Fruit fly (Drosophila melanogaster): ENCODE measurements around the gene jumu.

The jumu gene

DNA sequence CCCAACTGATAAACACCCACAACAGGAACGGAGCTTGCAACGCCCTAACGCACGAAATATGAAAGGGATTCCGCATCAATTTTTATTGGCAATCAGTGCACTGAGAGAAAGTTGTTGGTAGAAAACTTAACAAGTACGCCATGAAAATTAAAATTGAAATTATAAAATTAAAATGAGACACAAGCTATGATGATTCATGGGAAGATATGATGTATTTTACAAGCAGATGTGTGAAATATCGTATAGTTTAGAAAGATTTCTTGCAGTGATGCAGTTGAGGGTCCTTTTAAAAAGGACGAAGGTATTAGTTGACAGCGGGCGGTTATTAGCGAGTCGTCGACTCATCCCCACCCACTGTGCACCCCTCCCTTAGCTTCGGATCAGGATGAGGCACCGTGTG is 20.5 kb downstream of the jumu start (continued):
- TF ChIP-seq ERR (GFP tag; optimal IDR thresholded peaks at IDR 0.05) (no peak), prd (optimal IDR thresholded peaks at IDR 0.05) (no peak), prd (GFP tag; IDR thresholded peaks at IDR 0.05) (peak; percentile 80; the same call in 2 of the 3 replicates), bsh (GFP tag; optimal IDR thresholded peaks at IDR 0.05) (no peak), Eip74EF (GFP tag; optimal IDR thresholded peaks at IDR 0.05) (no peak), HLH3B (GFP tag; IDR thresholded peaks at IDR 0.05) (no peak), CG15011 (GFP tag; optimal IDR thresholded peaks at IDR 0.05) (no peak), bowl (GFP tag; IDR thresholded peaks at IDR 0.05) (no peak), B-H1 (GFP tag; IDR thresholded peaks at IDR 0.05) (no peak), CG15601 (tag; optimal IDR thresholded peaks at IDR 0.05) (no peak), CG7839 (tag; optimal IDR thresholded peaks at IDR 0.05) (no peak), fd102C (GFP tag; optimal IDR thresholded peaks at IDR 0.05) (no peak), MTF-1 (GFP tag; optimal IDR thresholded peaks at IDR 0.05; ENCODE audit: borderline replicate concordance) (no peak), tin (GFP tag; optimal IDR thresholded peaks at IDR 0.05) (peak; percentile 42), BtbVII (GFP tag; optimal IDR thresholded peaks at IDR 0.05) (no peak), CG8924 (tag; optimal IDR thresholded peaks at IDR 0.05) (no peak), CkIIα-i1 (GFP tag; IDR thresholded peaks at IDR 0.05) (no peak), CG13624 (GFP tag; optimal IDR thresholded peaks at IDR 0.05) (no peak), ken (GFP tag; IDR thresholded peaks at IDR 0.05) (no peak), lbe (GFP tag; optimal IDR thresholded peaks at IDR 0.05) (no peak), tgo (GFP tag; IDR thresholded peaks at IDR 0.05) (peak; percentile 25; the same call in 1 of the 3 replicates), mam (GFP tag; optimal IDR thresholded peaks at IDR 0.05) (no peak), CG3838 (GFP tag; optimal IDR thresholded peaks at IDR 0.05) (no peak), grau (tag; optimal IDR thresholded peaks at IDR 0.05) (no peak), rib (GFP tag; IDR thresholded peaks at IDR 0.05) (no peak), chinmo (GFP tag; IDR thresholded peaks at IDR 0.05; ENCODE audit: partially characterized antibody) (no peak), CG10543 (GFP tag; optimal IDR thresholded peaks at IDR 0.05) (no peak), sens (GFP tag) (peak; percentile 70), pho (GFP tag; optimal IDR thresholded peaks at IDR 0.05) (no peak), CG10462 (GFP tag; optimal IDR thresholded peaks at IDR 0.05) (no peak), CG15696 (tag; optimal IDR thresholded peaks at IDR 0.05) (peak; percentile 29), CG34224 (GFP tag; IDR thresholded peaks at IDR 0.05; ENCODE audit: partially characterized antibody) (no peak), Doc3 (GFP tag; IDR thresholded peaks at IDR 0.05; ENCODE audit: partially characterized antibody) (no peak), nom (GFP tag; optimal IDR thresholded peaks at IDR 0.05) (no peak), CG2712 (tag; optimal IDR thresholded peaks at IDR 0.05) (no peak), Dek (tag; optimal IDR thresholded peaks at IDR 0.05) (no peak), Opbp (GFP tag; IDR thresholded peaks at IDR 0.05; ENCODE audit: partially characterized antibody) (no peak), CG16779 (GFP tag; IDR thresholded peaks at IDR 0.05) (no peak), Pdp1 (GFP tag; optimal IDR thresholded peaks at IDR 0.05) (no peak), Fer1 (GFP tag; optimal IDR thresholded peaks at IDR 0.05) (no peak), CG5180 (GFP tag; optimal IDR thresholded peaks at IDR 0.05) (no peak), CG6765 (GFP tag; optimal IDR thresholded peaks at IDR 0.05) (no peak), CG9727 (GFP tag; optimal IDR thresholded peaks at IDR 0.05) (peak; percentile 33), CG17361 (GFP tag; IDR thresholded peaks at IDR 0.05) (no peak), CG6791 (GFP tag; IDR thresholded peaks at IDR 0.05; ENCODE audit: partially characterized antibody) (no peak), CG17912 (GFP tag; optimal IDR thresholded peaks at IDR 0.05) (no peak), Lim3 (GFP tag; IDR thresholded peaks at IDR 0.05) (no peak), CG8089 (GFP tag; optimal IDR thresholded peaks at IDR 0.05) (no peak), CHES-1-like (GFP tag; optimal IDR thresholded peaks at IDR 0.05) (no peak), Med (GFP tag) (peak; percentile 59), CG7963 (GFP tag; IDR thresholded peaks at IDR 0.05; ENCODE audit: partially characterized antibody) (no peak)
